Worm (Caenorhabditis elegans) whole organism, young adult: ENCODE data around the gene F44F4.9.

Experiments used
- ama-1 ChIP-seq, 3 experiments: fragments of 150-350 bp in 1 of 3; sonication (generic microtip) in 2 of 3; optimal IDR thresholded peaks; 2 replicates each; lab custom pipeline; 2014 to 2018; ENCODE audit warnings: missing biosample characterization in 2 of 3, missing genetic modification characterization in 2 of 3, missing genetic modification reagents in 2 of 3
- cebp-2 ChIP-seq: fragments of 200-800 bp; sonication (Bioruptor generic); IDR thresholded peaks from 2 replicates; pipeline ENCODE4 v1.3.6; 2022; ENCODE audit warnings: missing genetic modification characterization, missing compliant biosample characterization
- him-1 ChIP-seq: sonication (generic microtip); optimal IDR thresholded peaks from 2 replicates; lab custom pipeline; 2016; ENCODE audit warnings: missing genotype, missing genetic modification reagents, missing genetic modification characterization, missing compliant biosample characterization
- lag-1 ChIP-seq: fragments of 200-800 bp; sonication (Bioruptor generic); IDR thresholded peaks from 2 replicates; pipeline ENCODE4 v1.3.6; 2022; ENCODE audit warnings: missing genetic modification reagents, missing genetic modification characterization, missing compliant biosample characterization
- let-607 ChIP-seq, 2 experiments: fragments of 200-800 bp in 1 of 2; sonication (Bioruptor generic) in 1 of 2; sonication (generic microtip) in 1 of 2; optimal IDR thresholded peaks; 2 replicates each; lab custom pipeline; 2016 to 2018; ENCODE audit warnings: mild to moderate bottlenecking in 2 of 2, missing compliant biosample characterization in 2 of 2, missing genetic modification characterization in 2 of 2, moderate library complexity in 2 of 2, missing genotype in 1 of 2
- mel-28 ChIP-seq: sonication (generic microtip); optimal IDR thresholded peaks from 2 replicates; lab custom pipeline; 2016; ENCODE audit warnings: borderline replicate concordance, mild to moderate bottlenecking, missing genetic modification characterization, missing compliant biosample characterization
- nhr-90 ChIP-seq: sonication (generic microtip); optimal IDR thresholded peaks from 2 replicates; lab custom pipeline; 2016; ENCODE audit warnings: missing genotype, mild to moderate bottlenecking, missing genetic modification characterization, missing compliant biosample characterization
- pbrm-1 ChIP-seq: fragments of 200-800 bp; sonication (Bioruptor generic); IDR thresholded peaks from 2 replicates; pipeline ENCODE4 v1.3.6; 2022; ENCODE audit warnings: missing genetic modification reagents, missing genetic modification characterization, missing compliant biosample characterization
- snpc-4 ChIP-seq, 5 experiments: fragments of 150-350 bp in 1 of 5; sonication (generic microtip) in 4 of 5; optimal IDR thresholded peaks; 2 replicates each; lab custom pipeline; 2014 to 2018; ENCODE audit warnings: missing genetic modification characterization in 5 of 5, missing biosample characterization in 3 of 5, antibody characterized with exemption in 2 of 5, mild to moderate bottlenecking in 2 of 5, missing compliant biosample characterization in 2 of 5, missing genotype in 2 of 5, moderate library complexity in 2 of 5, missing genetic modification reagents in 1 of 5
- tlf-1 ChIP-seq: fragments of 200-800 bp; sonication (Bioruptor generic); optimal IDR thresholded peaks from 2 replicates; lab custom pipeline; 2018; ENCODE audit warnings: mild to moderate bottlenecking, missing genetic modification characterization, missing compliant biosample characterization
- ztf-3 ChIP-seq: fragments of 200-800 bp; sonication (Bioruptor generic); optimal IDR thresholded peaks from 2 replicates; lab custom pipeline; 2018; ENCODE audit warnings: mild to moderate bottlenecking, missing genetic modification characterization, missing compliant biosample characterization

DNA sequence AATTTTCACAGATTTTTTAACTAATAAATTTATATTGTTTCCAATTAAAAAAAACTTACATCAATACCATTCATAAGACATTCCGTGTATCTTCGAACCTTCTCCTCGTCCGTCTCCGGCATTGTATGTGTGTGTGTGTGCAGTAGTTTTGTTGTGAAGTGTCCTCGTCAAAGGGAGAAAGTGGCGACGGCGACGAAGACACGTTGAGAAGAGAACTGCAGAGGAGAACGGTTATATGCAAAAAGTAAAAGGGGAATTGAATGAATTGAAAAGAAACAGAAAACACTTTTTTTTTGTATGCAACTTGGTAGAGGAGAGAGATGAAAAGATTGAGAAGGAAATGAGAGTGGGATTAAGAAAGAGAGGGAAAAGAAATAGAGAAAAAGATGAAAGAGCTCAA, 29.8 kb upstream of the F44F4.9 start:
- TF ChIP-seq nhr-90 (tag; lab: Kevin White, UChicago) (no peak), ztf-3 (GFP tag; lab: Kevin White, UChicago) (no peak), cebp-2 (GFP tag; lab: Robert Waterston, UW) (no peak), snpc-4 (GFP tag; optimal IDR thresholded peaks at IDR 0.05; lab: Kevin White, UChicago) (no peak), snpc-4 (tag; optimal IDR thresholded peaks at IDR 0.05; lab: Kevin White, UChicago) (no peak), let-607 (tag; optimal IDR thresholded peaks at IDR 0.05; lab: Kevin White, UChicago) (no peak), lag-1 (GFP tag; lab: Robert Waterston, UW) (no peak), tlf-1 (GFP tag; lab: Kevin White, UChicago) (no peak), him-1 (tag; lab: Kevin White, UChicago) (no peak), pbrm-1 (GFP tag; lab: Robert Waterston, UW) (no peak), ama-1 (optimal IDR thresholded peaks at IDR 0.05; lab: Kevin White, UChicago) (no peak), ama-1 (GFP tag; optimal IDR thresholded peaks at IDR 0.05; lab: Kevin White, UChicago) (no peak), mel-28 (tag; lab: Kevin White, UChicago) (no peak)
